Worm (Caenorhabditis elegans): ENCODE measurements around the gene lact-1.

- TF ChIP-seq W03F9.2 (tag; optimal IDR thresholded peaks at IDR 0.05) (no peak), dao-5 (tag; optimal IDR thresholded peaks at IDR 0.05) (no peak), him-1 (tag; optimal IDR thresholded peaks at IDR 0.05) (no peak)
These were observed 21.2 kb upstream of the lact-1 start for ce11 chrX:7281347-7281746.
